Worm (Caenorhabditis elegans) whole organism, late embryonic: ENCODE data around the gene srbc-68.
"Not testable (repeated sequence)": the region's sequence is repeated elsewhere in the genome, so short reads cannot be mapped to it uniquely, and the experiment has no call there.

Experiments used
- C08G9.2 ChIP-seq: sonication (generic microtip); optimal IDR thresholded peaks from 2 replicates; lab custom pipeline; 2016; ENCODE audit warnings: mild to moderate bottlenecking, missing genetic modification characterization, moderate library complexity, missing compliant biosample characterization
- K02D7.2 ChIP-seq: sonication (generic microtip); optimal IDR thresholded peaks from 2 replicates; lab custom pipeline; 2017; ENCODE audit warnings: mild to moderate bottlenecking, missing genetic modification characterization, missing compliant biosample characterization
- ama-1 ChIP-seq: fragments of 150-350 bp; optimal IDR thresholded peaks from 2 replicates; lab custom pipeline; 2014
- ceh-34 ChIP-seq: sonication (generic microtip); optimal IDR thresholded peaks from 2 replicates; lab custom pipeline; 2016; ENCODE audit warnings: mild to moderate bottlenecking, missing genetic modification characterization, missing compliant biosample characterization
- ceh-9 ChIP-seq: sonication (generic microtip); optimal IDR thresholded peaks from 2 replicates; lab custom pipeline; 2016; ENCODE audit warnings: mild to moderate bottlenecking, missing genetic modification characterization, inconsistent platforms, missing compliant biosample characterization
- elt-2 ChIP-seq: sonication (generic microtip); optimal IDR thresholded peaks from 2 replicates; lab custom pipeline; 2016; ENCODE audit warnings: missing genetic modification reagents, missing genetic modification characterization, missing compliant biosample characterization
- fkh-10 ChIP-seq: fragments of 150-350 bp; optimal IDR thresholded peaks from 2 replicates; lab custom pipeline; 2014; ENCODE audit warnings: missing biosample characterization, missing genetic modification reagents, missing genetic modification characterization
- npax-4 ChIP-seq: sonication (generic microtip); optimal IDR thresholded peaks from 2 replicates; lab custom pipeline; 2016; ENCODE audit warnings: missing genetic modification characterization, missing compliant biosample characterization
- pag-3 ChIP-seq: sonication (generic microtip); optimal IDR thresholded peaks from 2 replicates; lab custom pipeline; 2016; ENCODE audit warnings: missing compliant biosample characterization, missing genetic modification characterization, borderline replicate concordance
- ref-2 ChIP-seq: sonication (generic microtip); optimal IDR thresholded peaks from 2 replicates; lab custom pipeline; 2016; ENCODE audit warnings: missing genetic modification characterization, missing compliant biosample characterization
- rnt-1 ChIP-seq: sonication (generic microtip); optimal IDR thresholded peaks from 2 replicates; lab custom pipeline; 2016; ENCODE audit warnings: missing genetic modification characterization, missing compliant biosample characterization
- syd-9 ChIP-seq: sonication (generic microtip); optimal IDR thresholded peaks from 2 replicates; lab custom pipeline; 2016; ENCODE audit warnings: mild to moderate bottlenecking, missing genetic modification characterization, moderate library complexity, missing compliant biosample characterization
- tbx-7 ChIP-seq: sonication (generic microtip); optimal IDR thresholded peaks from 2 replicates; lab custom pipeline; 2016; ENCODE audit warnings: missing genotype, missing genetic modification characterization, missing compliant biosample characterization

DNA sequence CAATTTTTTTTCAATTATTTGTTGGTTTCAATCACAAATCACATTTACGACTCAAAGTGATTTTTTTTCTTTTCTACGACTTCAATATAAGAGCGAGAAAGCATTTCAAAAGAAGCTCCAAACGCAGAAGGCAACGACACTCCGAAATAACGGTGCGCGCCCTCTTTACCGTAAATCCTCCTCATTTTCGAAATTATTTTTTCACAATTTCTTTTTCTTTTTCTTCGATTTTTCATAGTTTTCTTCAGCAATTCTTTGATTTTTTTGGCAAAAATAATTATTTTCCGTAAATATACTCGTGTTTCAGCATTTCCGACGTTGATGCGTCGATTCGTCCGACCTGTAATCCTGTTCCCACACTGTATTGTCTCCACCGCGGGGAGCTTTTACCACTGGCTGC, 24.3 kb upstream of the srbc-68 start, which contains the start of gene F40C5.2:
- not testable (repeated sequence) for TF ChIP-seq K02D7.2 (tag; lab: Kevin White, UChicago); ref-2 (tag; lab: Kevin White, UChicago); ama-1 (lab: Kevin White, UChicago); C08G9.2 (tag; lab: Kevin White, UChicago); syd-9; pag-3 (tag; lab: Kevin White, UChicago); rnt-1 (tag; lab: Kevin White, UChicago); ceh-9 (tag; lab: Kevin White, UChicago); fkh-10 (GFP tag; lab: Kevin White, UChicago); npax-4; elt-2; tbx-7 (tag; lab: Kevin White, UChicago); ceh-34
